Worm (Caenorhabditis elegans): Measurements from ENCODE around the gene gtap-2.

gtap-2 gene

ce11 chrIII:9832569-9832968 lies 24.2 kb downstream of the gtap-2 start:
- TF ChIP-seq nhr-76 (tag; optimal IDR thresholded peaks at IDR 0.05) (no peak), ztf-11 (tag; optimal IDR thresholded peaks at IDR 0.05) (no peak), unc-62 (GFP tag; optimal IDR thresholded peaks at IDR 0.05) (no peak), mls-2 (tag; optimal IDR thresholded peaks at IDR 0.05) (no peak), ham-2 (GFP tag; optimal IDR thresholded peaks at IDR 0.05) (no peak), unc-39 (tag; optimal IDR thresholded peaks at IDR 0.05) (no peak), bed-3 (GFP tag; optimal IDR thresholded peaks at IDR 0.05) (no peak), blmp-1 (tag; optimal IDR thresholded peaks at IDR 0.05) (no peak), cnd-1 (tag; optimal IDR thresholded peaks at IDR 0.05) (no peak), lin-13 (tag; optimal IDR thresholded peaks at IDR 0.05) (no peak)

DNA sequence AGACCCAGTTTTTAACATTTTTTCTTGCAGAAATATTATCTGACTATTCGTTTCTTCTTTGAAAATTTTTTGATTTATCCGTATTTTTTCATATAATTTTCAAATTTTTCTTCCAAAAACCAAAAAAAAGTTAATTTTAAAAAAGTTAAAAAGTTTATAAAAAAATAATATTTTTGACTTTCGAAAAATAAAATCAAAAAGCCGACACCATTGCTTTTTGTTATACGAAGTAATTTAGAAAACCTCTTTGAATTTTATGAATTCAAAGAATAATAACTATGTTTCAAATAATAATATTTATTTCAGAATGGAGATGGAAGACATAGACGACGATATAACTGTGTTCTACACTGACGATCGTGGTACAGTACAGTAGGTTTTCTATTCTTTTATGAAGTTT lies 26.5 kb downstream of the gtap-2 start, which contains the start of gene K11H3.8:
TSS of gene K11H3.8 (plus strand) at position 301 of the 400 bp plus-strand sequence.
- TF ChIP-seq drap-1 (GFP tag; optimal IDR thresholded peaks at IDR 0.05) (no peak), mep-1 (tag; optimal IDR thresholded peaks at IDR 0.05) (no peak)

ce11 chrIII:9843715-9844114 lies 35.4 kb downstream of the gtap-2 start, which contains the start of gene K11H3.5:
Gene K11H3.5 (plus strand): TSS chrIII:9843768.
- TF ChIP-seq lsy-2 (tag; optimal IDR thresholded peaks at IDR 0.05) (no peak), drap-1 (GFP tag; optimal IDR thresholded peaks at IDR 0.05) (no peak), sem-2 (GFP tag; optimal IDR thresholded peaks at IDR 0.05) (no peak), ceh-83 (GFP tag; optimal IDR thresholded peaks at IDR 0.05) (no peak), M03D4.4 (tag; optimal IDR thresholded peaks at IDR 0.05) (no peak), nhr-2 (tag; optimal IDR thresholded peaks at IDR 0.05) (no peak), ztf-11 (tag; optimal IDR thresholded peaks at IDR 0.05) (no peak), hlh-1 (tag; optimal IDR thresholded peaks at IDR 0.05) (no peak), unc-39 (tag; optimal IDR thresholded peaks at IDR 0.05) (no peak), ces-1 (GFP tag; optimal IDR thresholded peaks at IDR 0.05) (no peak), elt-3 (tag; optimal IDR thresholded peaks at IDR 0.05) (no peak), unc-120 (tag; optimal IDR thresholded peaks at IDR 0.05; ENCODE audit: poor library complexity, severe bottlenecking) (no peak), snpc-4 (tag; optimal IDR thresholded peaks at IDR 0.05) (no peak), blmp-1 (tag; optimal IDR thresholded peaks at IDR 0.05) (no peak), pha-4 (tag; optimal IDR thresholded peaks at IDR 0.05) (no peak), ceh-43 (GFP tag; optimal IDR thresholded peaks at IDR 0.05) (no peak), unc-62 (GFP tag; optimal IDR thresholded peaks at IDR 0.05) (no peak), cnd-1 (tag; optimal IDR thresholded peaks at IDR 0.05) (no peak), nhr-12 (tag; optimal IDR thresholded peaks at IDR 0.05) (no peak), bed-3 (GFP tag; optimal IDR thresholded peaks at IDR 0.05) (no peak)

DNA sequence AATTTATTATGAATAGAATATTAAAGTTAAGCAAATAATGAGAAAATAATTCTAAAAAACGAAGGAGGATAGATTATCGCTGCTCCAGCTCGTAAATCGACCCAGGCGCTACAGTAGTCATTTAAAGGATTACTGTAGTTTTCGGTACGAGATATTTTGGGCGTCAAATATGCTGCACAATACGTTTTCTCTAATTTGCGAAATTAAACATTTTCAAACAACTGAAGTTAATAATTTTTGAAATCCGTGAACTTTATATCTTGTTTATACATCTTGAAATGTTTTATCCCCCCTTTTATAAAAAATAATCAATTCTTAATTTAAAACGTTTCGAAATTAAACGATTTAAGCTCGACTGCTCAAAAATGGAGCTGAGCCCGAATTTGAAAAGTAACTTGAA lies 37.7 kb downstream of the gtap-2 start, which contains the start of gene K11H3.2:
TSS of gene K11H3.2 (plus strand) at position 301 of the 400 bp plus-strand sequence.
- TF ChIP-seq unc-39 (tag; optimal IDR thresholded peaks at IDR 0.05) (no peak), ham-2 (GFP tag; optimal IDR thresholded peaks at IDR 0.05) (no peak), ceh-39 (tag; optimal IDR thresholded peaks at IDR 0.05) (no peak), lin-13 (tag; optimal IDR thresholded peaks at IDR 0.05) (no peak), unc-62 (GFP tag; optimal IDR thresholded peaks at IDR 0.05) (no peak), drap-1 (GFP tag; optimal IDR thresholded peaks at IDR 0.05) (no peak)

- TF ChIP-seq tbx-8 (GFP tag; optimal IDR thresholded peaks at IDR 0.05), result no peak
- TF ChIP-seq bed-3 (GFP tag; optimal IDR thresholded peaks at IDR 0.05), result no peak
- TF ChIP-seq mep-1 (tag; optimal IDR thresholded peaks at IDR 0.05), result peak; percentile 14
- no peak for TF ChIP-seq pha-4 (tag; optimal IDR thresholded peaks at IDR 0.05)
- TF ChIP-seq unc-39 (tag; optimal IDR thresholded peaks at IDR 0.05), result no peak
- TF ChIP-seq nhr-12 (tag; optimal IDR thresholded peaks at IDR 0.05), result no peak
- no peak for TF ChIP-seq drap-1 (GFP tag; optimal IDR thresholded peaks at IDR 0.05)
- no peak for TF ChIP-seq unc-120 (tag; optimal IDR thresholded peaks at IDR 0.05; ENCODE audit: poor library complexity, severe bottlenecking)
- TF ChIP-seq nhr-76 (tag; optimal IDR thresholded peaks at IDR 0.05), result no peak
- TF ChIP-seq nhr-28 (tag; optimal IDR thresholded peaks at IDR 0.05), result no peak
- no peak for TF ChIP-seq lin-13 (tag; optimal IDR thresholded peaks at IDR 0.05)
- TF ChIP-seq hlh-1 (tag; optimal IDR thresholded peaks at IDR 0.05), result no peak
- no peak for TF ChIP-seq ceh-83 (GFP tag; optimal IDR thresholded peaks at IDR 0.05)
- TF ChIP-seq ztf-11 (tag; optimal IDR thresholded peaks at IDR 0.05), result no peak
- TF ChIP-seq mab-5 (tag; optimal IDR thresholded peaks at IDR 0.05), result no peak
- peak; percentile 13 for TF ChIP-seq ces-1 (GFP tag; optimal IDR thresholded peaks at IDR 0.05)
- TF ChIP-seq lin-32 (GFP tag; optimal IDR thresholded peaks at IDR 0.05), result no peak
- TF ChIP-seq flh-1 (GFP tag; optimal IDR thresholded peaks at IDR 0.05), result no peak
- no peak for TF ChIP-seq nhr-237 (tag; optimal IDR thresholded peaks at IDR 0.05)
- peak; percentile 28 for TF ChIP-seq lsy-2 (tag; optimal IDR thresholded peaks at IDR 0.05)
- no peak for TF ChIP-seq unc-62 (GFP tag; optimal IDR thresholded peaks at IDR 0.05)
- TF ChIP-seq nhr-2 (tag; optimal IDR thresholded peaks at IDR 0.05), result no peak
- no peak for TF ChIP-seq snpc-4 (tag; optimal IDR thresholded peaks at IDR 0.05)
- no peak for TF ChIP-seq sptf-1 (tag; optimal IDR thresholded peaks at IDR 0.05)
- TF ChIP-seq elt-3 (tag; optimal IDR thresholded peaks at IDR 0.05), result no peak
These were observed 39.7 kb downstream of the gtap-2 start, which contains the start of gene mrpl-36 for ce11 chrIII:9848083-9848482. Gene mrpl-36 (minus strand): TSS chrIII:9848116.

All from whole organism, mixed stage, embryonic.